Fruit fly (Drosophila melanogaster): Measurements from ENCODE around the gene IntS12.

IntS12 gene

dm6 chr3R:26881121-26881895 lies 18.1 kb downstream of the IntS12 start, which contains the start of the genes ro and T48 (continued):
- TF ChIP-seq Deaf1 (tag; optimal IDR thresholded peaks at IDR 0.05) (peak; percentile 42), CG2889 (GFP tag; IDR thresholded peaks at IDR 0.05) (no peak), Kr (GFP tag; optimal IDR thresholded peaks at IDR 0.05) (no peak), bab2 (GFP tag; optimal IDR thresholded peaks at IDR 0.05) (peak; percentile 16), CG6765 (GFP tag; optimal IDR thresholded peaks at IDR 0.05) (peak; percentile 12), Fer3 (tag; optimal IDR thresholded peaks at IDR 0.05) (peak; percentile 11), CG1529 (GFP tag; optimal IDR thresholded peaks at IDR 0.05) (no peak), ERR (GFP tag; optimal IDR thresholded peaks at IDR 0.05) (peak; percentile 68), CG7745 (tag; optimal IDR thresholded peaks at IDR 0.05) (peak; percentile 85), Lpt (GFP tag; optimal IDR thresholded peaks at IDR 0.05) (no peak), shn (GFP tag; optimal IDR thresholded peaks at IDR 0.05) (peak; percentile 66), vfl (GFP tag; optimal IDR thresholded peaks at IDR 0.05) (peak; percentile 9), CG8359 (GFP tag; optimal IDR thresholded peaks at IDR 0.05; ENCODE audit: borderline replicate concordance) (no peak), CG32767 (GFP tag; IDR thresholded peaks at IDR 0.05) (no peak), h (optimal IDR thresholded peaks at IDR 0.05) (no peak), Side (GFP tag; optimal IDR thresholded peaks at IDR 0.05) (peak; percentile 64), dmrt11E (tag; optimal IDR thresholded peaks at IDR 0.05) (peak; percentile 44), Hr78 (GFP tag; optimal IDR thresholded peaks at IDR 0.05) (peak in 1 of 2 experiments; percentile 33), vvl (GFP tag; IDR thresholded peaks at IDR 0.05) (peak; percentile 70), Fer1 (GFP tag; optimal IDR thresholded peaks at IDR 0.05) (peak; percentile 65), CG6654 (GFP tag; optimal IDR thresholded peaks at IDR 0.05) (no peak), Fer2 (tag; optimal IDR thresholded peaks at IDR 0.05) (peak; percentile 24), dm (GFP tag; optimal IDR thresholded peaks at IDR 0.05) (peak; percentile 74), caup (GFP tag; optimal IDR thresholded peaks at IDR 0.05; ENCODE audit: severe bottlenecking) (peak; percentile 66), CG17829 (tag; optimal IDR thresholded peaks at IDR 0.05) (peak; percentile 68), CG9932 (GFP tag; IDR thresholded peaks at IDR 0.05) (peak; percentile 73), CG13624 (GFP tag; optimal IDR thresholded peaks at IDR 0.05) (peak; percentile 85), lov (optimal IDR thresholded peaks at IDR 0.05) (no peak), lov (GFP tag; IDR thresholded peaks at IDR 0.05) (0 out of 3 replicates have a peak, but pooled peaks have one; percentile 41), D19A (tag; optimal IDR thresholded peaks at IDR 0.05) (peak; percentile 7), ems (GFP tag; optimal IDR thresholded peaks at IDR 0.05) (peak; percentile 39), Aef1 (GFP tag; IDR thresholded peaks at IDR 0.05) (peak; percentile 48; the same call in 2 of the 3 replicates), stwl (tag; optimal IDR thresholded peaks at IDR 0.05) (peak; percentile 75), ssp (GFP tag; IDR thresholded peaks at IDR 0.05) (peak; percentile 70), CG7928 (GFP tag; optimal IDR thresholded peaks at IDR 0.05) (peak; percentile 90), CG3726 (GFP tag; IDR thresholded peaks at IDR 0.05) (no peak), CG11247 (GFP tag; IDR thresholded peaks at IDR 0.05) (peak; percentile 53; the same call in 1 of the 2 replicates), CG14441 (GFP tag; IDR thresholded peaks at IDR 0.05) (no peak), pum (GFP tag; optimal IDR thresholded peaks at IDR 0.05) (peak; percentile 35), CG5953 (GFP tag; IDR thresholded peaks at IDR 0.05) (no peak), CG10543 (GFP tag; optimal IDR thresholded peaks at IDR 0.05) (peak; percentile 67), CG6791 (GFP tag; IDR thresholded peaks at IDR 0.05; ENCODE audit: partially characterized antibody) (peak; percentile 72), ci (GFP tag; IDR thresholded peaks at IDR 0.05) (peak; percentile 72), CG31224 (GFP tag; IDR thresholded peaks at IDR 0.05) (no peak), ato (GFP tag; IDR thresholded peaks at IDR 0.05; ENCODE audit: partially characterized antibody) (peak; percentile 60; the same call in 1 of the 2 replicates), Mes4 (GFP tag; optimal IDR thresholded peaks at IDR 0.05) (peak; percentile 64), tin (GFP tag; optimal IDR thresholded peaks at IDR 0.05) (peak; percentile 51), lilli (GFP tag; optimal IDR thresholded peaks at IDR 0.05) (peak; percentile 57), sc (optimal IDR thresholded peaks at IDR 0.05) (no peak), sc (GFP tag; optimal IDR thresholded peaks at IDR 0.05) (no peak)

Data from whole organism, embryonic.